Worm (Caenorhabditis elegans): ENCODE measurements around the gene far-1.

DNA sequence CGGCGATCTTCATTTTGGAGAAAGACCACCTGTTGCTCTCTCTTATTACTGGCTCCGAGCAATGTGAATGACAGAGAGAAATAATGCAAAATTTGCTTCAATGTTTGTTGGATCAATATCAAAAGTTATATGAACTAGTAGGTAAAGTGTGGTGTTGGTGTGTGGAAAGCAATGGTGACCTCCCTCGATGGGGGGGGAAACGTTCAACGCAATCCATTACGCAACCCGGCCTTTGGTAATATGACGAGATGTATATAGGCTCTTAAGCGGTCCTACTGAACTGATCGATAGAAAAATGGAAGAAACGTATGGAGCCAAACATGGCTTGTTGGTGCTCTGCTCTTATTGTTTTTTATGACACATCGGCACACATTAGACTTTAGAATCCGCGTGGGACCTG lies 28.7 kb upstream of the far-1 start:
- TF ChIP-seq elt-4 (tag; optimal IDR thresholded peaks at IDR 0.05): no peak
- no peak for TF ChIP-seq ama-1 (optimal IDR thresholded peaks at IDR 0.05)
- no peak for TF ChIP-seq ceh-48 (tag; optimal IDR thresholded peaks at IDR 0.05)
- no peak for TF ChIP-seq eyg-1 (tag; optimal IDR thresholded peaks at IDR 0.05)
- no peak for TF ChIP-seq ahr-1 (tag; optimal IDR thresholded peaks at IDR 0.05)
- no peak for TF ChIP-seq lin-11 (tag; optimal IDR thresholded peaks at IDR 0.05)
